Worm (Caenorhabditis elegans) whole organism, L2 larva: ENCODE results near the gene acs-19.
A peak's percentile ranks its signal among the peaks of the same experiment; 100 is the strongest.

ENCODE experiments used
- C34F6.9 ChIP-seq: fragments of 150-350 bp; optimal IDR thresholded peaks from 2 replicates; lab custom pipeline; 2014; ENCODE audit warnings: missing biosample characterization, missing genetic modification characterization
- F13H6.1 ChIP-seq: sonication (generic microtip); optimal IDR thresholded peaks from 2 replicates; lab custom pipeline; 2016; ENCODE audit warnings: missing genetic modification characterization, missing compliant biosample characterization
- R02D3.7 ChIP-seq: fragments of 150-350 bp; optimal IDR thresholded peaks from 2 replicates; lab custom pipeline; 2014; ENCODE audit warnings: missing biosample characterization, missing genetic modification characterization
- Y55F3AM.14 ChIP-seq: fragments of 200-800 bp; sonication (Bioruptor generic); optimal IDR thresholded peaks from 2 replicates; lab custom pipeline; 2018; ENCODE audit warnings: mild to moderate bottlenecking, missing genetic modification characterization, missing compliant biosample characterization
- ZK546.5 ChIP-seq: sonication (generic microtip); optimal IDR thresholded peaks from 2 replicates; lab custom pipeline; 2017; ENCODE audit warnings: missing biosample characterization, missing genetic modification characterization
- alr-1 ChIP-seq: fragments of 150-350 bp; optimal IDR thresholded peaks from 2 replicates; lab custom pipeline; 2014; ENCODE audit warnings: missing biosample characterization, missing genetic modification characterization
- aly-2 ChIP-seq: fragments of 150-350 bp; optimal IDR thresholded peaks from 2 replicates; lab custom pipeline; 2014; ENCODE audit warnings: missing biosample characterization, missing genetic modification characterization
- ama-1 ChIP-seq: fragments of 150-350 bp; optimal IDR thresholded peaks from 2 replicates; lab custom pipeline; 2018; ENCODE audit warnings: inconsistent platforms
- blmp-1 ChIP-seq: sonication (generic microtip); optimal IDR thresholded peaks from 2 replicates; lab custom pipeline; 2017; ENCODE audit warnings: missing genetic modification characterization, mild to moderate bottlenecking, missing compliant biosample characterization, antibody characterized with exemption, moderate library complexity; ENCODE audit not compliant: insufficient read depth
- ceh-16 ChIP-seq: fragments of 150-350 bp; optimal IDR thresholded peaks from 2 replicates; lab custom pipeline; 2014; ENCODE audit warnings: missing biosample characterization, missing genetic modification characterization
- ceh-82 ChIP-seq: fragments of 150-350 bp; optimal IDR thresholded peaks from 2 replicates; lab custom pipeline; 2014; ENCODE audit warnings: missing biosample characterization, missing genetic modification characterization
- crh-2 ChIP-seq: sonication (generic microtip); optimal IDR thresholded peaks from 2 replicates; lab custom pipeline; 2017; ENCODE audit warnings: missing biosample characterization, missing genetic modification characterization
- dmd-4 ChIP-seq: sonication (generic microtip); optimal IDR thresholded peaks from 2 replicates; lab custom pipeline; 2017; ENCODE audit warnings: missing biosample characterization, missing genetic modification characterization
- egl-27 ChIP-seq: sonication (generic microtip); optimal IDR thresholded peaks from 3 replicates; lab custom pipeline; 2017; ENCODE audit warnings: missing biosample characterization, missing genetic modification reagents, missing genetic modification characterization
- elt-1 ChIP-seq: fragments of 150-350 bp; optimal IDR thresholded peaks from 2 replicates; lab custom pipeline; 2014; ENCODE audit warnings: missing biosample characterization, missing genetic modification characterization
- elt-3 ChIP-seq: sonication (generic microtip); optimal IDR thresholded peaks from 2 replicates; lab custom pipeline; 2017; ENCODE audit warnings: missing biosample characterization, missing genetic modification characterization
- fos-1 ChIP-seq: fragments of 150-350 bp; optimal IDR thresholded peaks from 2 replicates; lab custom pipeline; 2014; ENCODE audit warnings: missing biosample characterization, missing genetic modification characterization
- gmeb-1 ChIP-seq: fragments of 150-350 bp; optimal IDR thresholded peaks from 2 replicates; lab custom pipeline; 2014; ENCODE audit warnings: missing biosample characterization, missing genetic modification characterization
- lin-11 ChIP-seq: fragments of 150-350 bp; sonication (generic microtip); optimal IDR thresholded peaks from 2 replicates; lab custom pipeline; 2014; ENCODE audit warnings: missing biosample characterization, missing genetic modification characterization, inconsistent platforms, mixed read lengths
- lin-13 ChIP-seq: fragments of 150-350 bp; optimal IDR thresholded peaks from 2 replicates; lab custom pipeline; 2014; ENCODE audit warnings: missing biosample characterization, missing genetic modification reagents, missing genetic modification characterization
- lin-39 ChIP-seq: fragments of 150-350 bp; optimal IDR thresholded peaks from 2 replicates; lab custom pipeline; 2014; ENCODE audit warnings: missing biosample characterization, missing genetic modification reagents, missing genetic modification characterization
- lsy-2 ChIP-seq, 2 experiments: fragments of 150-350 bp in 1 of 2; sonication (generic microtip) in 1 of 2; optimal IDR thresholded peaks; 2 replicates each; lab custom pipeline; 2014 to 2017; ENCODE audit warnings: missing biosample characterization in 2 of 2, missing genetic modification characterization in 2 of 2
- mab-5 ChIP-seq: fragments of 150-350 bp; optimal IDR thresholded peaks from 2 replicates; lab custom pipeline; 2014; ENCODE audit warnings: missing biosample characterization, missing genetic modification characterization
- mbf-1 ChIP-seq: sonication (generic microtip); optimal IDR thresholded peaks from 2 replicates; lab custom pipeline; 2017; ENCODE audit warnings: missing biosample characterization, missing genetic modification characterization
- mdl-1 ChIP-seq, 2 experiments: fragments of 150-350 bp in 1 of 2; sonication (generic microtip) in 1 of 2; optimal IDR thresholded peaks; 2 replicates each; lab custom pipeline; 2017; ENCODE audit warnings: missing biosample characterization in 2 of 2, missing genetic modification characterization in 2 of 2
- nhr-10 ChIP-seq: sonication (generic microtip); optimal IDR thresholded peaks from 2 replicates; lab custom pipeline; 2017; ENCODE audit warnings: missing biosample characterization, missing genetic modification characterization
- nhr-11 ChIP-seq: fragments of 150-350 bp; optimal IDR thresholded peaks from 2 replicates; lab custom pipeline; 2014; ENCODE audit warnings: missing biosample characterization, missing genetic modification characterization
- nhr-12 ChIP-seq: fragments of 150-350 bp; optimal IDR thresholded peaks from 2 replicates; lab custom pipeline; 2014; ENCODE audit warnings: missing biosample characterization, missing genetic modification characterization
- nhr-129 ChIP-seq: fragments of 150-350 bp; optimal IDR thresholded peaks from 2 replicates; lab custom pipeline; 2014; ENCODE audit warnings: missing biosample characterization, missing genetic modification characterization
- nhr-21 ChIP-seq: fragments of 150-350 bp; optimal IDR thresholded peaks from 2 replicates; lab custom pipeline; 2014; ENCODE audit warnings: missing biosample characterization, missing genetic modification characterization
- nhr-23 ChIP-seq: fragments of 150-350 bp; optimal IDR thresholded peaks from 2 replicates; lab custom pipeline; 2014; ENCODE audit warnings: missing biosample characterization, missing genetic modification reagents, missing genetic modification characterization
- nhr-237 ChIP-seq: fragments of 150-350 bp; optimal IDR thresholded peaks from 2 replicates; lab custom pipeline; 2014; ENCODE audit warnings: missing biosample characterization, missing genetic modification characterization
- nhr-25 ChIP-seq: fragments of 150-350 bp; sonication (generic microtip); optimal IDR thresholded peaks from 3 replicates; lab custom pipeline; 2014; ENCODE audit warnings: missing biosample characterization, missing genetic modification characterization
- nhr-6 ChIP-seq: fragments of 150-350 bp; optimal IDR thresholded peaks from 2 replicates; lab custom pipeline; 2014; ENCODE audit warnings: missing biosample characterization, missing genetic modification characterization
- nhr-77 ChIP-seq: fragments of 150-350 bp; optimal IDR thresholded peaks from 2 replicates; lab custom pipeline; 2014; ENCODE audit warnings: missing biosample characterization, missing genetic modification characterization
- peb-1 ChIP-seq: fragments of 150-350 bp; optimal IDR thresholded peaks from 2 replicates; lab custom pipeline; 2014; ENCODE audit warnings: missing biosample characterization, missing genetic modification characterization
- sem-4 ChIP-seq: fragments of 150-350 bp; optimal IDR thresholded peaks from 2 replicates; lab custom pipeline; 2014; ENCODE audit warnings: missing biosample characterization, missing genetic modification reagents, missing genetic modification characterization
- skn-1 ChIP-seq: sonication (generic microtip); optimal IDR thresholded peaks from 2 replicates; lab custom pipeline; 2017; ENCODE audit warnings: missing biosample characterization, missing genetic modification characterization
- sma-3 ChIP-seq: sonication (generic microtip); optimal IDR thresholded peaks from 2 replicates; lab custom pipeline; 2016; ENCODE audit warnings: missing genetic modification reagents, missing genetic modification characterization, missing compliant biosample characterization
- sma-9 ChIP-seq, 2 experiments: fragments of 150-350 bp in 1 of 2; sonication (generic microtip) in 1 of 2; optimal IDR thresholded peaks; 2 replicates each; lab custom pipeline; 2014 to 2016; ENCODE audit warnings: missing genetic modification characterization in 2 of 2, mild to moderate bottlenecking in 1 of 2, missing biosample characterization in 1 of 2, missing compliant biosample characterization in 1 of 2, missing genetic modification reagents in 1 of 2, moderate library complexity in 1 of 2
- snpc-4 ChIP-seq: fragments of 150-350 bp; optimal IDR thresholded peaks from 2 replicates; lab custom pipeline; 2014; ENCODE audit warnings: missing biosample characterization, missing genetic modification characterization
- unc-39 ChIP-seq: fragments of 150-350 bp; optimal IDR thresholded peaks from 2 replicates; lab custom pipeline; 2014; ENCODE audit warnings: missing biosample characterization, missing genetic modification characterization
- unc-55 ChIP-seq: fragments of 150-350 bp; sonication (generic microtip); optimal IDR thresholded peaks from 3 replicates; lab custom pipeline; 2014; ENCODE audit warnings: missing biosample characterization, missing genetic modification reagents, missing genetic modification characterization
- unc-62 ChIP-seq: fragments of 150-350 bp; optimal IDR thresholded peaks from 2 replicates; lab custom pipeline; 2014; ENCODE audit warnings: missing biosample characterization, missing genetic modification reagents, missing genetic modification characterization
- zag-1 ChIP-seq: fragments of 150-350 bp; optimal IDR thresholded peaks from 2 replicates; lab custom pipeline; 2014; ENCODE audit warnings: missing biosample characterization, missing genetic modification characterization
- ztf-1 ChIP-seq: fragments of 200-800 bp; sonication (Bioruptor generic); conservative IDR thresholded peaks from 2 replicates; pipeline ENCODE4 v1.3.6; 2022; ENCODE audit warnings: missing genetic modification characterization, missing compliant biosample characterization
- ztf-11 ChIP-seq: sonication (generic microtip); optimal IDR thresholded peaks from 2 replicates; lab custom pipeline; 2017; ENCODE audit warnings: missing biosample characterization, missing genetic modification characterization
- ztf-4 ChIP-seq: fragments of 150-350 bp; optimal IDR thresholded peaks from 2 replicates; lab custom pipeline; 2014; ENCODE audit warnings: missing biosample characterization, missing genetic modification characterization

Gene acs-19

DNA sequence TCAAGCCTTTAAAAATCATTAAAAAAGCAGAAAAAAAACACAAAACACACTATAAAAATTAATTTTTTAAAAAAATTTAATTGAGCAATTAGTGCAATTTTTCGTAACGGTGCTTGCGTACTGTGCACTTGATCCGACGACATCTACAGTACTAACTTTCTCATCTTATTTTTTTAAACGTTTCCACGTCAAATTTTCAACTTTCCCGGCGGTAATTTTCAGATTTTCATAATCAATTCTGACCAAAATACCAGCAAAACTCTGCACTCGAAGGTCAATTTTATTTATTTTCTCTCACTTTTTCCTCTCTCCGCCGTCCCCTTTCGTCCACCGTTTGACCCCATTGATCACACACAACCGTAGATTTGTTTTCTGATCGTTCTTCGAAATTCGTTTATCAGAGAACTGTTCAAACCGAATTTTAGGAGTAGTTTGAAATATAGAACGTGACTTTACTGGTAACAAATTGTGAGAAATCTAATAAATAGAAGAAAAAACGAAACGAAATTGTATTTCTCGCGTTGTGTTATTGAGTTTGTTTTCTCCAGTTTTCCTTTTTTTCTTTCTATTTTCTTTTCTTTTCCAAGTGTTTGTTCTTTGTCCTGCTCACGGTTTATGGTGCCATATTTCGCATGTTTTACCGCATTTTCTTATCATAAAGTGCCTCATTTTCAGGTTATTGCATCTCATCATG lies at the start of gene acs-19:
acs-19 (plus strand) TSS at position 676 of the 694 bp plus-strand sequence.
- no peak for TF ChIP-seq mdl-1 (tag; optimal IDR thresholded peaks at IDR 0.05; lab: Kevin White, UChicago)
- no peak for TF ChIP-seq zag-1 (tag; lab: Kevin White, UChicago)
- no peak for TF ChIP-seq skn-1 (tag; lab: Kevin White, UChicago)
- TF ChIP-seq nhr-21 (tag; lab: Kevin White, UChicago): no peak
- TF ChIP-seq elt-1: no peak
- no peak for TF ChIP-seq nhr-77 (tag; lab: Kevin White, UChicago)
- TF ChIP-seq lsy-2 (tag; optimal IDR thresholded peaks at IDR 0.05; lab: Kevin White, UChicago): peak in 1 of 2 experiments; percentile 35
- TF ChIP-seq ztf-1 (GFP tag; lab: Robert Waterston, UW): no peak
- TF ChIP-seq peb-1 (tag; lab: Kevin White, UChicago): no peak
- no peak for TF ChIP-seq snpc-4
- peak; percentile 32 for TF ChIP-seq crh-2 (tag; lab: Kevin White, UChicago)
- TF ChIP-seq ztf-11: no peak
- TF ChIP-seq mab-5: no peak
- TF ChIP-seq unc-62 (GFP tag; lab: Kevin White, UChicago): no peak
- TF ChIP-seq sem-4 (tag; lab: Kevin White, UChicago): peak; percentile 38
- TF ChIP-seq unc-39 (tag; lab: Kevin White, UChicago): no peak
- peak; percentile 25 for TF ChIP-seq Y55F3AM.14 (GFP tag; lab: Kevin White, UChicago)
- peak; percentile 14 for TF ChIP-seq nhr-129 (tag; lab: Kevin White, UChicago)
- peak; percentile 20 for TF ChIP-seq lin-13 (GFP tag; lab: Kevin White, UChicago)
- no peak for TF ChIP-seq ZK546.5 (tag; lab: Kevin White, UChicago)
- no peak for TF ChIP-seq nhr-11
- no peak for TF ChIP-seq R02D3.7 (tag; lab: Kevin White, UChicago)
- TF ChIP-seq nhr-237 (tag; lab: Kevin White, UChicago): no peak
- no peak for TF ChIP-seq unc-55 (GFP tag; lab: Kevin White, UChicago)
- no peak for TF ChIP-seq nhr-23
- TF ChIP-seq nhr-12 (tag; lab: Kevin White, UChicago): no peak
- no peak for TF ChIP-seq lin-39 (tag; lab: Kevin White, UChicago)
- TF ChIP-seq sma-3 (GFP tag; lab: Kevin White, UChicago): no peak
- no peak for TF ChIP-seq fos-1 (tag; lab: Kevin White, UChicago)
- no peak for TF ChIP-seq egl-27 (tag; lab: Kevin White, UChicago)
- TF ChIP-seq mbf-1 (tag; lab: Kevin White, UChicago): no peak
- TF ChIP-seq ceh-16 (tag; lab: Kevin White, UChicago): no peak
- TF ChIP-seq elt-3 (tag; lab: Kevin White, UChicago): no peak
- TF ChIP-seq nhr-25 (tag; lab: Kevin White, UChicago): no peak
- TF ChIP-seq ama-1 (lab: Kevin White, UChicago): no peak
- TF ChIP-seq C34F6.9 (tag; lab: Kevin White, UChicago): peak; percentile 29
- no peak for TF ChIP-seq F13H6.1 (tag; lab: Kevin White, UChicago)
- no peak for TF ChIP-seq ceh-82 (tag; lab: Kevin White, UChicago)
- TF ChIP-seq aly-2: no peak
- TF ChIP-seq alr-1 (tag; lab: Kevin White, UChicago): no peak
- no peak for TF ChIP-seq lin-11
- no peak for TF ChIP-seq sma-9 (GFP tag; optimal IDR thresholded peaks at IDR 0.05; lab: Kevin White, UChicago)
- no peak for TF ChIP-seq sma-9 (tag; optimal IDR thresholded peaks at IDR 0.05; lab: Kevin White, UChicago)
- TF ChIP-seq gmeb-1 (tag; lab: Kevin White, UChicago): no peak
- TF ChIP-seq ztf-4 (tag; lab: Kevin White, UChicago): peak; percentile 17
- TF ChIP-seq dmd-4 (tag; lab: Kevin White, UChicago): no peak
- no peak for TF ChIP-seq blmp-1 (tag; lab: Kevin White, UChicago)
- TF ChIP-seq nhr-10: no peak
- TF ChIP-seq nhr-6 (tag; lab: Kevin White, UChicago): peak; percentile 35
- TF ChIP-seq, all 48 proteins: peak for 9
